Fruit fly (Drosophila melanogaster) whole organism, wandering third instar larva: ENCODE measurements around the gene Ldh.

ENCODE experiments used
- Abd-B ChIP-seq: fragments of >200 bp; optimal IDR thresholded peaks from 2 replicates; lab custom pipeline; 2017; ENCODE audit warnings: missing biosample characterization, missing genetic modification characterization
- CG32264 ChIP-seq: fragments of 200-800 bp; sonication (Bioruptor generic); optimal IDR thresholded peaks from 2 replicates; lab custom pipeline; 2016; ENCODE audit warnings: missing biosample characterization, missing genetic modification characterization
- CrebA ChIP-seq: fragments of 200-800 bp; sonication (Bioruptor generic); optimal IDR thresholded peaks from 2 replicates; lab custom pipeline; 2016; ENCODE audit warnings: missing biosample characterization, mild to moderate bottlenecking, missing genetic modification characterization, borderline replicate concordance
- Dif ChIP-seq: fragments of 200-275, 200-300 bp; sonication (Bioruptor generic); optimal IDR thresholded peaks from 2 replicates; lab custom pipeline; 2018; ENCODE audit warnings: missing biosample characterization, missing genetic modification characterization; ENCODE audit not compliant: partially characterized antibody
- HLH106 ChIP-seq: fragments of 200-800 bp; optimal IDR thresholded peaks from 3 replicates; lab custom pipeline; 2019; ENCODE audit warnings: missing biosample characterization, mild to moderate bottlenecking, missing genetic modification characterization, moderate library complexity
- Hnf4 ChIP-seq: fragments of 200-800 bp; sonication (Bioruptor generic); optimal IDR thresholded peaks from 2 replicates; lab custom pipeline; 2016; ENCODE audit warnings: missing biosample characterization, mild to moderate bottlenecking, missing genetic modification characterization
- Hr78 ChIP-seq: fragments of >200 bp; optimal IDR thresholded peaks from 2 replicates; lab custom pipeline; 2017; ENCODE audit warnings: missing biosample characterization, missing genetic modification characterization
- Hr83 ChIP-seq: fragments of 200-300 bp; sonication (Bioruptor generic); optimal IDR thresholded peaks from 2 replicates; lab custom pipeline; 2016; ENCODE audit warnings: missing biosample characterization, mild to moderate bottlenecking, missing genetic modification characterization, moderate library complexity; ENCODE audit not compliant: poor library complexity, severe bottlenecking
- Jra ChIP-seq: sonication (Bioruptor generic); optimal IDR thresholded peaks from 2 replicates; lab custom pipeline; 2016; ENCODE audit warnings: missing biosample characterization, missing genetic modification characterization
- Myc ChIP-seq: fragments of >200 bp; optimal IDR thresholded peaks from 2 replicates; lab custom pipeline; 2017
- N ChIP-seq: fragments of >200 bp; optimal IDR thresholded peaks from 2 replicates; lab custom pipeline; 2018; ENCODE audit warnings: missing biosample characterization, missing external identifiers, missing genetic modification characterization
- OdsH ChIP-seq: fragments of 200-800 bp; sonication (Bioruptor generic); optimal IDR thresholded peaks from 2 replicates; lab custom pipeline; 2016; ENCODE audit warnings: missing biosample characterization, mild to moderate bottlenecking, missing genetic modification characterization
- Rel ChIP-seq, 2 experiments: fragments of 200-800 bp; sonication (Bioruptor generic) in 1 of 2; optimal IDR thresholded peaks; 2 replicates in 1 of 2; 3 replicates in 1 of 2; lab custom pipeline; 2016 to 2019; ENCODE audit warnings: mild to moderate bottlenecking in 2 of 2, missing biosample characterization in 2 of 2, missing genetic modification characterization in 2 of 2, moderate library complexity in 1 of 2
- Sp1 ChIP-seq: fragments of 200-800 bp; sonication (Bioruptor generic); optimal IDR thresholded peaks from 3 replicates; lab custom pipeline; 2019; ENCODE audit warnings: missing biosample characterization, mild to moderate bottlenecking, missing genetic modification characterization, moderate library complexity
- Vsx2 ChIP-seq: fragments of 200-300, 225-300 bp; sonication (Bioruptor generic); optimal IDR thresholded peaks from 2 replicates; lab custom pipeline; 2018; ENCODE audit warnings: missing biosample characterization, missing genetic modification characterization; ENCODE audit not compliant: partially characterized antibody
- br ChIP-seq: fragments of 200-800 bp; sonication (Bioruptor generic); optimal IDR thresholded peaks from 2 replicates; lab custom pipeline; 2016; ENCODE audit warnings: missing biosample characterization, missing genetic modification characterization
- brk ChIP-seq: fragments of 200-800 bp; sonication (Bioruptor generic); optimal IDR thresholded peaks from 2 replicates; lab custom pipeline; 2016; ENCODE audit warnings: missing biosample characterization, mild to moderate bottlenecking, missing genetic modification characterization
- dl ChIP-seq, 2 experiments: fragments of 175-275, 200-275 bp in 1 of 2; fragments of 200-275 bp in 1 of 2; sonication (Bioruptor generic); optimal IDR thresholded peaks; lab custom pipeline; 2018; ENCODE audit warnings: mild to moderate bottlenecking in 2 of 2, missing biosample characterization in 2 of 2, missing genetic modification characterization in 2 of 2, moderate library complexity in 2 of 2; ENCODE audit not compliant: partially characterized antibody in 2 of 2, insufficient read depth in 1 of 2
- dmrt93B ChIP-seq: fragments of 200-800 bp; sonication (Bioruptor generic); optimal IDR thresholded peaks from 2 replicates; lab custom pipeline; 2018; ENCODE audit warnings: missing biosample characterization, mild to moderate bottlenecking, missing genetic modification characterization
- dsf ChIP-seq: sonication (Bioruptor generic); optimal IDR thresholded peaks from 2 replicates; lab custom pipeline; 2016; ENCODE audit warnings: missing biosample characterization, missing genetic modification characterization, borderline replicate concordance
- ey ChIP-seq: fragments of 200-800 bp; sonication (Bioruptor generic); optimal IDR thresholded peaks from 2 replicates; lab custom pipeline; 2016; ENCODE audit warnings: missing biosample characterization, missing genetic modification characterization
- foxo ChIP-seq, 2 experiments: fragments of 200-800 bp; sonication (Bioruptor generic); optimal IDR thresholded peaks; 2 replicates in 1 of 2; 3 replicates in 1 of 2; lab custom pipeline; 2016 to 2017; ENCODE audit warnings: missing biosample characterization in 2 of 2, missing genetic modification characterization in 2 of 2
- fru ChIP-seq: fragments of 200-800 bp; sonication (Bioruptor generic); optimal IDR thresholded peaks from 3 replicates; lab custom pipeline; 2016; ENCODE audit warnings: missing biosample characterization, mild to moderate bottlenecking, missing genetic modification characterization
- h ChIP-seq: fragments of 200-800 bp; sonication (Bioruptor generic); optimal IDR thresholded peaks from 3 replicates; lab custom pipeline; 2016; ENCODE audit warnings: missing biosample characterization, mild to moderate bottlenecking, missing genetic modification characterization
- jim ChIP-seq: fragments of 175-275, 200-325 bp; sonication (Bioruptor generic); optimal IDR thresholded peaks from 2 replicates; lab custom pipeline; 2016; ENCODE audit warnings: missing biosample characterization, mild to moderate bottlenecking, missing genetic modification characterization
- lola ChIP-seq: fragments of >200 bp; optimal IDR thresholded peaks from 2 replicates; lab custom pipeline; 2017; ENCODE audit warnings: missing biosample characterization, missing genetic modification characterization
- pan ChIP-seq: fragments of >200 bp; optimal IDR thresholded peaks from 2 replicates; lab custom pipeline; 2017
- psq ChIP-seq: fragments of 200-800 bp; sonication (Bioruptor generic); optimal IDR thresholded peaks from 3 replicates; lab custom pipeline; 2017; ENCODE audit warnings: missing biosample characterization, mild to moderate bottlenecking, missing genetic modification characterization, moderate library complexity
- rgr ChIP-seq: fragments of 200-800 bp; sonication (Bioruptor generic); optimal IDR thresholded peaks from 3 replicates; lab custom pipeline; 2016; ENCODE audit warnings: missing biosample characterization, mild to moderate bottlenecking, missing genetic modification characterization
- sage ChIP-seq: fragments of 200-800 bp; sonication (Bioruptor generic); optimal IDR thresholded peaks from 2 replicates; lab custom pipeline; 2016; ENCODE audit warnings: missing biosample characterization, mild to moderate bottlenecking, missing genetic modification characterization
- sv ChIP-seq: fragments of 200-800 bp; sonication (Bioruptor generic); optimal IDR thresholded peaks from 3 replicates; lab custom pipeline; 2016; ENCODE audit warnings: missing biosample characterization, missing genetic modification characterization
- tai ChIP-seq: sonication (Bioruptor generic); optimal IDR thresholded peaks from 2 replicates; lab custom pipeline; 2016; ENCODE audit warnings: missing biosample characterization, missing genetic modification characterization
- usp ChIP-seq: fragments of >200 bp; optimal IDR thresholded peaks from 2 replicates; lab custom pipeline; 2017; ENCODE audit warnings: missing biosample characterization, missing genetic modification characterization
- woc ChIP-seq: sonication (Bioruptor generic); optimal IDR thresholded peaks from 2 replicates; lab custom pipeline; 2016; ENCODE audit warnings: missing biosample characterization, mild to moderate bottlenecking, missing genetic modification characterization

Gene Ldh

DNA sequence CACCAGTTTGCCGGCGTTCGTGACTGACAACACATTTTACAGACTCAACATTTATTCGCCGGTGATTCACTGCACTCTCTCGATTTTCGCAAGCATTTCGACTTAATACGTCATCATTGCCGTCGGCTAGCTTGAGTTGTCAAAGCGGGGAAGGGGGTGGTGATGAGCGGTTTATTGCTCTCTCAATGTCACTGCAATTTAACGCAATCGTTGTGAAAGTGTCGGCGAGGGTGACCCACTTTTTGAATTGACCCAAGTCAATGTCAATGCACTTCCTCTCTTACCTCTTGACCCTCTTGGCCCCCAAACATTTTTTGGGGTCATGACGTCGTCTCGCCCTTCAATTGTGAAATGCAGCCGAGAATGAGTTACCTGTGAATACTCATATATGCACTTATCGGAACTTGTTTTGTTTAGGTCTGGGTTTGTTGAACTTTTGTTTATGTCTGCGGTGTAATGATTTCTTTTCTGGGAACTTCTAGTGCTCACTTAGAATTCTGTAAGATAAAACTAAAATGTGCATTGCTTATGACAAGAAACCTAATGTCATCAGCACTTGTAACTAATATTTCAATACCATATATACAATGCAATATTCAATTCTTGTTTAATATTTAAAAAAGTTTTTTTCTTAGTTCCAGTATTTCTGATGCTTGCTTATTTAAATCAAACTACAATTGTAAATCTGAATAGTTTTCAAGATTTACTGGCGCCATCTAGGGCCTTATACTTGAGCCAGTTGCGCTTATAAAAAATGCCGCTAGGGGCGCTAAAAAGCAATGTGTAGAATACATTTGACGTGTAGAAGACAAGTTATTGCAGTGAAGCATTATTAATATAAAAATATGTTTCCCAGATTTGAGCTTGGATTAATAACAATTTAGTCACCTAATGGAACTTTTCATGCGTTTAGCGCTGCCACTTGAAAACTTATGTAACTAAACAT, 1.7 kb upstream of the Ldh start:
- peak; percentile 27 for TF ChIP-seq h (GFP tag; lab: Kevin White, UChicago)
- TF ChIP-seq HLH106 (tag; lab: Kevin White, UChicago) = peak; percentile 38
- TF ChIP-seq woc (GFP tag; lab: Kevin White, UChicago) = no peak
- TF ChIP-seq brk (GFP tag; lab: Kevin White, UChicago) = peak; percentile 27
- TF ChIP-seq jim (GFP tag; lab: Kevin White, UChicago) = no peak
- no peak for TF ChIP-seq Abd-B (GFP tag; lab: Kevin White, UChicago)
- TF ChIP-seq usp = no peak
- TF ChIP-seq Myc (lab: Kevin White, UChicago) = peak; percentile 74
- TF ChIP-seq foxo (GFP tag; optimal IDR thresholded peaks at IDR 0.05; lab: Kevin White, UChicago) = peak in 1 of 2 experiments; percentile 39
- peak; percentile 28 for TF ChIP-seq fru (GFP tag; lab: Kevin White, UChicago)
- TF ChIP-seq psq (GFP tag; lab: Kevin White, UChicago) = no peak
- TF ChIP-seq dsf (GFP tag; lab: Kevin White, UChicago) = no peak
- TF ChIP-seq rgr = peak; percentile 29
- peak; percentile 5 for TF ChIP-seq ey (GFP tag; lab: Kevin White, UChicago)
- TF ChIP-seq CG32264 (GFP tag; lab: Kevin White, UChicago) = no peak
- TF ChIP-seq sage = no peak
- TF ChIP-seq Hr83 (GFP tag; lab: Kevin White, UChicago) = peak; percentile 68
- no peak for TF ChIP-seq Hr78
- TF ChIP-seq tai (GFP tag; lab: Kevin White, UChicago) = peak; percentile 61
- TF ChIP-seq Jra (GFP tag; lab: Kevin White, UChicago) = no peak
- TF ChIP-seq Hnf4 (GFP tag; lab: Kevin White, UChicago) = peak; percentile 39
- peak; percentile 25 for TF ChIP-seq br (GFP tag; lab: Kevin White, UChicago)
- peak; percentile 6 for TF ChIP-seq dmrt93B (GFP tag; lab: Kevin White, UChicago)
- no peak for TF ChIP-seq Dif (GFP tag; lab: Kevin White, UChicago)

DNA sequence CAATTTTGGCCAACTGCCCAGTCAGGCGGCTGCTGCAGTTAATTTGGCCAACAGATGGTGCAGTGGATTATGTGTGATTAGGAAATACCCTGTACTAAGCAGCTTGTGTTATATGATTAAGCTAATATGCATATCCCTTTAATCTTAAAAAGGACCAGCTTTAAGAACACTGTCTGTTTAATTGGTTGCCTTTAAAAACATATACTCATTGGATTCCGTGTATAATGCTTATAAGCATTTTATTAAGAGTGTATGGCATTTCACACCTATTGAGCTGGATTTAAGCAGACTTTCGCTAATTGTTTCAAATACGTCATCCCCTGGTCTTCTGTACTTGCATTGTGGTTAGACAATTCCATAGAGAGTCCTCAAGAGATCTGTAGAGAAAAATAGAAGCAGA, 976 bp upstream of the Ldh start:
- TF ChIP-seq dl (GFP tag; optimal IDR thresholded peaks at IDR 0.05; lab: Kevin White, UChicago; ENCODE audit: insufficient read depth in 1 of 2, partially characterized antibody in 2 of 2) (no peak), CG32264 (GFP tag; lab: Kevin White, UChicago) (no peak), OdsH (GFP tag; lab: Kevin White, UChicago) (no peak), pan (no peak), Dif (GFP tag; lab: Kevin White, UChicago) (no peak), sv (no peak), Sp1 (GFP tag; lab: Kevin White, UChicago) (no peak), CrebA (no peak), dmrt93B (GFP tag; lab: Kevin White, UChicago) (no peak), Abd-B (GFP tag; lab: Kevin White, UChicago) (no peak), Hr78 (no peak), Vsx2 (GFP tag; lab: Kevin White, UChicago) (no peak), Jra (GFP tag; lab: Kevin White, UChicago) (no peak), N (GFP tag; lab: Kevin White, UChicago) (no peak), h (GFP tag; lab: Kevin White, UChicago) (no peak), usp (no peak), Myc (lab: Kevin White, UChicago) (no peak), lola (GFP tag; lab: Kevin White, UChicago) (no peak), tai (GFP tag; lab: Kevin White, UChicago) (no peak), HLH106 (tag; lab: Kevin White, UChicago) (no peak)

DNA sequence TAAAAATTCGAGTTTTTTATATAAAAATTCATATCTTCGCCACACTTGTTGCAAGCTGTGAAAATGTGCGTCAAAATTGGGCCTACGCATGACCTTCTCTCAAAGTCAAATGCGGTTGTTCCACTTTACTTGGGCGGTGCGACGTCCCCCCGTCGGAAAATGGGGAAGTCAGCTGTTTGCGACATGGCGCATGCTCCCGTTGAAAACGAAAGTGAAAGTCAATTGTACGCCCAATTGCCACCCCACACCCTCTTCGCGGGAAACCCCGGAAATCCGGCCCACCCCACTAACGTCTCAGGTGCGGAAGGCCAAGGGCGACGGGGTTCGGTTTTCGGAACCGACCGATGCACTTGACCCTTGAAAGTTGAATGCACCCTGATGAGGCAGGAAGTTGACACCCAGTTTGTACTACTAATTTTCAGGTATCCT, 404 bp downstream of the Ldh start:
- TF ChIP-seq lola (GFP tag; lab: Kevin White, UChicago) (no peak), Rel (GFP tag; optimal IDR thresholded peaks at IDR 0.05; lab: Kevin White, UChicago) (no peak), Rel (tag; optimal IDR thresholded peaks at IDR 0.05; lab: Kevin White, UChicago) (peak; percentile 68)
- TF ChIP-seq, all 38 proteins: peak for 1
